Worm (Caenorhabditis elegans) whole organism, L4 larva: ENCODE results near the gene Y54G2A.28.
A peak's percentile ranks its signal among the peaks of the same experiment; 100 is the strongest.

Source experiments
- F10B5.3 ChIP-seq: sonication (generic microtip); optimal IDR thresholded peaks from 2 replicates; lab custom pipeline; 2016; ENCODE audit warnings: mild to moderate bottlenecking, missing genetic modification characterization, missing compliant biosample characterization
- F44E2.7 ChIP-seq: fragments of 200-800 bp; sonication (Bioruptor generic); IDR thresholded peaks from 2 replicates; pipeline ENCODE4 v2.1.2; 2022; ENCODE audit warnings: missing genetic modification characterization, missing compliant biosample characterization
- F49E8.2 ChIP-seq: sonication (generic microtip); optimal IDR thresholded peaks from 2 replicates; lab custom pipeline; 2016; ENCODE audit warnings: missing compliant biosample characterization, mild to moderate bottlenecking, missing genetic modification characterization, borderline replicate concordance
- R02D3.7 ChIP-seq: fragments of 150-350 bp; sonication (generic microtip); optimal IDR thresholded peaks from 3 replicates; lab custom pipeline; 2014; ENCODE audit warnings: missing biosample characterization, missing genetic modification characterization
- Y75B8A.6 ChIP-seq: fragments of 200-800 bp; sonication (Bioruptor generic); IDR thresholded peaks from 2 replicates; pipeline ENCODE4 v1.3.6; 2022; ENCODE audit warnings: missing genetic modification reagents, missing genetic modification characterization, missing compliant biosample characterization
- ZK337.2 ChIP-seq: fragments of 200-800 bp; sonication (Bioruptor generic); IDR thresholded peaks from 2 replicates; pipeline ENCODE4 v1.3.6; 2022; ENCODE audit warnings: missing genetic modification reagents, missing genetic modification characterization, missing compliant biosample characterization
- ZK546.5 ChIP-seq, 2 experiments: sonication (generic microtip); optimal IDR thresholded peaks; 2 replicates each; lab custom pipeline; 2017; ENCODE audit warnings: missing biosample characterization in 2 of 2, missing genetic modification characterization in 2 of 2
- ama-1 ChIP-seq: fragments of 150-350 bp; optimal IDR thresholded peaks from 2 replicates; lab custom pipeline; 2014; ENCODE audit warnings: inconsistent platforms, mixed read lengths
- arid-1 ChIP-seq: fragments of 200-800 bp; sonication (Bioruptor generic); conservative IDR thresholded peaks from 2 replicates; pipeline ENCODE4 v1.3.6; 2022; ENCODE audit warnings: missing genetic modification reagents, missing genetic modification characterization, missing compliant biosample characterization
- ceh-20 ChIP-seq: fragments of 200-800 bp; sonication (Bioruptor generic); IDR thresholded peaks from 2 replicates; pipeline ENCODE4 v1.3.6; 2022; ENCODE audit warnings: missing genetic modification reagents, missing genetic modification characterization, missing compliant biosample characterization
- ceh-44 ChIP-seq: fragments of 200-800 bp; sonication (Bioruptor generic); IDR thresholded peaks from 2 replicates; pipeline ENCODE4 v1.3.6; 2022; ENCODE audit warnings: missing genetic modification reagents, missing genetic modification characterization, missing compliant biosample characterization
- ceh-82 ChIP-seq: sonication (generic microtip); optimal IDR thresholded peaks from 2 replicates; lab custom pipeline; 2017; ENCODE audit warnings: missing biosample characterization, missing genetic modification characterization
- ctbp-1 ChIP-seq: fragments of 200-800 bp; sonication (Bioruptor generic); IDR thresholded peaks from 2 replicates; pipeline ENCODE4 v1.3.6; 2022; ENCODE audit warnings: missing genetic modification reagents, missing genetic modification characterization, missing compliant biosample characterization
- daf-12 ChIP-seq: fragments of 150-350 bp; optimal IDR thresholded peaks from 2 replicates; lab custom pipeline; 2014; ENCODE audit warnings: missing biosample characterization, missing genetic modification reagents, missing genetic modification characterization
- daf-16 ChIP-seq, 3 experiments: sonication (generic microtip); optimal IDR thresholded peaks; 2 replicates each; lab custom pipeline; 2016 to 2017; ENCODE audit warnings: missing genetic modification characterization in 3 of 3, missing genetic modification reagents in 3 of 3, mild to moderate bottlenecking in 2 of 3, missing compliant biosample characterization in 2 of 3, missing biosample characterization in 1 of 3, moderate library complexity in 1 of 3
- daf-8 ChIP-seq: fragments of 200-800 bp; sonication (Bioruptor generic); IDR thresholded peaks from 2 replicates; pipeline ENCODE4 v1.3.6; 2022; ENCODE audit warnings: missing genetic modification characterization, missing compliant biosample characterization
- dmd-6 ChIP-seq: fragments of 200-800 bp; sonication (Bioruptor generic); IDR thresholded peaks from 2 replicates; pipeline ENCODE4 v1.3.6; 2022; ENCODE audit warnings: missing genetic modification reagents, missing genetic modification characterization, missing compliant biosample characterization
- dpl-1 ChIP-seq: fragments of 150-350 bp; optimal IDR thresholded peaks from 2 replicates; lab custom pipeline; 2014; ENCODE audit warnings: missing biosample characterization, missing genetic modification reagents, missing genetic modification characterization
- egl-27 ChIP-seq: sonication (generic microtip); optimal IDR thresholded peaks from 3 replicates; lab custom pipeline; 2017; ENCODE audit warnings: missing biosample characterization, missing genetic modification reagents, missing genetic modification characterization
- fkh-10 ChIP-seq: fragments of 150-350 bp; optimal IDR thresholded peaks from 2 replicates; lab custom pipeline; 2014; ENCODE audit warnings: missing biosample characterization, missing genetic modification reagents, missing genetic modification characterization
- gei-8 ChIP-seq: fragments of 200-800 bp; sonication (Bioruptor generic); optimal IDR thresholded peaks from 2 replicates; lab custom pipeline; 2018; ENCODE audit warnings: mild to moderate bottlenecking, missing genetic modification characterization, missing compliant biosample characterization
- hlh-11 ChIP-seq: fragments of 200-800 bp; sonication (Bioruptor generic); optimal IDR thresholded peaks from 2 replicates; lab custom pipeline; 2018; ENCODE audit warnings: mild to moderate bottlenecking, missing genetic modification characterization, missing compliant biosample characterization
- lin-1 ChIP-seq: fragments of 200-800 bp; sonication (Bioruptor generic); IDR thresholded peaks from 2 replicates; pipeline ENCODE4 v1.3.6; 2022; ENCODE audit warnings: missing genetic modification reagents, missing genetic modification characterization, missing compliant biosample characterization
- lin-13 ChIP-seq: fragments of 150-350 bp; optimal IDR thresholded peaks from 2 replicates; lab custom pipeline; 2014; ENCODE audit warnings: missing biosample characterization, missing genetic modification reagents, missing genetic modification characterization
- lin-15B ChIP-seq: fragments of 150-350 bp; sonication (generic microtip); optimal IDR thresholded peaks from 3 replicates; lab custom pipeline; 2014; ENCODE audit warnings: missing biosample characterization, missing genetic modification characterization
- lin-29 ChIP-seq: fragments of 200-800 bp; sonication (Bioruptor generic); IDR thresholded peaks from 2 replicates; pipeline ENCODE4 v1.3.6; 2022; ENCODE audit warnings: missing genetic modification reagents, missing genetic modification characterization, missing compliant biosample characterization
- lin-39 ChIP-seq: fragments of 150-350 bp; optimal IDR thresholded peaks from 2 replicates; lab custom pipeline; 2014; ENCODE audit warnings: missing biosample characterization, missing genetic modification reagents, missing genetic modification characterization
- lir-3 ChIP-seq: sonication (generic microtip); optimal IDR thresholded peaks from 2 replicates; lab custom pipeline; 2016; ENCODE audit warnings: mild to moderate bottlenecking, missing genetic modification characterization, missing compliant biosample characterization
- madf-9 ChIP-seq: fragments of 200-800 bp; sonication (Bioruptor generic); conservative IDR thresholded peaks from 2 replicates; pipeline ENCODE4 v1.3.6; 2022; ENCODE audit warnings: missing genetic modification reagents, missing genetic modification characterization, missing compliant biosample characterization
- mdt-29 ChIP-seq: fragments of 200-800 bp; sonication (Bioruptor generic); IDR thresholded peaks from 2 replicates; pipeline ENCODE4 v1.3.6; 2022; ENCODE audit warnings: missing genetic modification reagents, missing genetic modification characterization, missing compliant biosample characterization
- mep-1 ChIP-seq: fragments of 150-350 bp; sonication (generic microtip); optimal IDR thresholded peaks from 3 replicates; lab custom pipeline; 2014; ENCODE audit warnings: missing biosample characterization, missing genetic modification characterization
- nhr-11 ChIP-seq: fragments of 150-350 bp; optimal IDR thresholded peaks from 2 replicates; lab custom pipeline; 2014; ENCODE audit warnings: missing biosample characterization, missing genetic modification characterization
- nhr-237 ChIP-seq: sonication (generic microtip); optimal IDR thresholded peaks from 2 replicates; lab custom pipeline; 2017; ENCODE audit warnings: missing biosample characterization, missing genetic modification characterization
- nhr-42 ChIP-seq: fragments of 200-800 bp; sonication (Bioruptor generic); IDR thresholded peaks from 2 replicates; pipeline ENCODE4 v1.3.6; 2022; ENCODE audit warnings: missing genetic modification characterization, missing compliant biosample characterization
- nhr-48 ChIP-seq: sonication (generic microtip); optimal IDR thresholded peaks from 2 replicates; lab custom pipeline; 2016; ENCODE audit warnings: mild to moderate bottlenecking, missing genetic modification characterization, missing compliant biosample characterization
- nhr-76 ChIP-seq: fragments of 150-350 bp; optimal IDR thresholded peaks from 2 replicates; lab custom pipeline; 2014; ENCODE audit warnings: missing biosample characterization, missing genetic modification characterization
- nhr-77 ChIP-seq: fragments of 150-350 bp; optimal IDR thresholded peaks from 2 replicates; lab custom pipeline; 2014; ENCODE audit warnings: missing biosample characterization, missing genetic modification characterization
- sdz-12 ChIP-seq: fragments of 200-800 bp; sonication (Bioruptor generic); optimal IDR thresholded peaks from 2 replicates; lab custom pipeline; 2018; ENCODE audit warnings: mild to moderate bottlenecking, missing genetic modification characterization, missing compliant biosample characterization
- set-16 ChIP-seq: fragments of 200-800 bp; sonication (Bioruptor generic); IDR thresholded peaks from 2 replicates; pipeline ENCODE4 v1.3.6; 2022; ENCODE audit warnings: missing genetic modification reagents, missing genetic modification characterization, missing compliant biosample characterization
- snpc-1.2 ChIP-seq: fragments of 200-800 bp; sonication (Bioruptor generic); IDR thresholded peaks from 2 replicates; pipeline ENCODE4 v1.3.6; 2022; ENCODE audit warnings: missing genetic modification reagents, missing genetic modification characterization, missing compliant biosample characterization
- spr-1 ChIP-seq: sonication (generic microtip); optimal IDR thresholded peaks from 2 replicates; lab custom pipeline; 2016; ENCODE audit warnings: mild to moderate bottlenecking, missing genetic modification characterization, missing compliant biosample characterization
- spr-3 ChIP-seq: fragments of 200-800 bp; sonication (Bioruptor generic); optimal IDR thresholded peaks from 2 replicates; lab custom pipeline; 2018; ENCODE audit warnings: mild to moderate bottlenecking, missing genetic modification characterization, missing compliant biosample characterization
- tag-97 ChIP-seq: fragments of 200-800 bp; sonication (Bioruptor generic); IDR thresholded peaks from 2 replicates; pipeline ENCODE4 v1.3.6; 2022; ENCODE audit warnings: missing genetic modification characterization, missing compliant biosample characterization
- unc-39 ChIP-seq: sonication (generic microtip); optimal IDR thresholded peaks from 2 replicates; lab custom pipeline; 2017; ENCODE audit warnings: missing biosample characterization, missing genetic modification characterization
- unc-62 ChIP-seq, 3 experiments: fragments of 150-350 bp in 1 of 3; sonication (generic microtip); optimal IDR thresholded peaks in 2 of 3; peaks in 1 of 3; 1 replicate in 1 of 3; 2 replicates in 2 of 3; lab custom pipeline; 2014 to 2017; ENCODE audit warnings: missing biosample characterization in 3 of 3, missing genetic modification characterization in 3 of 3, missing genetic modification reagents in 3 of 3, missing genotype in 1 of 3
- vab-7 ChIP-seq: fragments of 200-800 bp; sonication (Bioruptor generic); IDR thresholded peaks from 2 replicates; pipeline ENCODE4 v1.3.6; 2022; ENCODE audit warnings: missing genetic modification reagents, missing genetic modification characterization, missing compliant biosample characterization
- zag-1 ChIP-seq: fragments of 150-350 bp; optimal IDR thresholded peaks from 2 replicates; lab custom pipeline; 2014; ENCODE audit warnings: missing biosample characterization, missing genetic modification characterization
- zfp-3 ChIP-seq: fragments of 200-800 bp; sonication (Bioruptor generic); conservative IDR thresholded peaks from 2 replicates; pipeline ENCODE4 v1.3.6; 2022; ENCODE audit warnings: missing genetic modification reagents, missing genetic modification characterization, missing compliant biosample characterization
- zip-11 ChIP-seq: fragments of 200-800 bp; sonication (Bioruptor generic); IDR thresholded peaks from 2 replicates; pipeline ENCODE4 v1.3.6; 2022; ENCODE audit warnings: missing genetic modification characterization, missing compliant biosample characterization
- ztf-7 ChIP-seq: fragments of 150-350 bp; optimal IDR thresholded peaks from 2 replicates; lab custom pipeline; 2014; ENCODE audit warnings: missing biosample characterization, missing genetic modification characterization

Y54G2A.28 gene

DNA sequence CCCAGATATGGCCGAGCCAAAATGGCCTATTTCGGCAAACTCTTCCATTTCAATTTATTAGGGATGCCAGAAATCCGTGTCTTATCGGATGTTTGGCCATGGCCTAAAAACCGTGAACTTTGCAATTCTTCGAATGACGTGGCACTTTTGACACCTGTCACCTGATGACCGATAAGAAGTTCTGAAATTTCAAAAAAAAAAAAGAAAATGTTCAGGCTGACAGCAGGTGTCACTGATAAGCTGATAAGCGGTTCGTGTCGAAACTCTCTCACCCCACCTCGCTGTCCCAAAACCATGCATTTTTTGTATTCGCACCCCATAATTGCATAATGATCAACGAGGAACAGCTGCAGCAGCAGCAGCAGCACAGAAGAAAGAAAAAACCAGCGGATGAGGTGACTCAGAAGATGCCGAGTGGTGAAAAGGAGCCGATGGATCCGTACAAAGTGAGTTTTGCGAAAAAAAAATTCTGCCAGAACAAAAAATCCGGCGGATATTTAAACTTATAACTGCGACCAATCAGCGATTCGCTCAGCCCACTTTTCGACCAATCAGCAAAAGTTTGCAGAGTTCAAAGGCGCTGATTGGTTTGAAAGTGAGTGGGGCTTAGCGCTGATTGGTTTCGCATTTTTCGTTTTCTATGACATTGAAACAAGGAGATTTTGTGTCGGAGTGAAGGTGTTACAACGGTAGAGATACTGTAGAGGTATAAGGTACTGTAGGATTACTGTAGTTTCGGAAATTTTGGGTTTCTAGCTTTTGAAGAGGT lies at the start of gene Y54G2A.28, which contains the start of gene vrp-1:
Gene Y54G2A.28 (minus strand): TSS at position 48 of the 769 bp plus-strand sequence.
Gene vrp-1 (plus strand): TSS at position 214 of the 769 bp plus-strand sequence.
- TF ChIP-seq nhr-48 (tag; lab: Kevin White, UChicago) (peak; percentile 45), unc-62 (GFP tag; optimal IDR thresholded peaks at IDR 0.05 in 1 of 2; lab: Kevin White, UChicago) (peak; percentile 52 to 86), unc-62 (tag; optimal IDR thresholded peaks at IDR 0.05; lab: Kevin White, UChicago) (no peak), lin-29 (GFP tag; lab: Robert Waterston, UW) (no peak), ceh-82 (tag; lab: Kevin White, UChicago) (no peak), tag-97 (no peak), vab-7 (no peak), nhr-76 (tag; lab: Kevin White, UChicago) (no peak), ctbp-1 (GFP tag; lab: Robert Waterston, UW) (no peak), dpl-1 (GFP tag; lab: Kevin White, UChicago) (no peak), daf-8 (GFP tag; lab: Robert Waterston, UW) (no peak), ceh-44 (GFP tag; lab: Robert Waterston, UW) (no peak), lin-15B (tag; lab: Kevin White, UChicago) (no peak), zfp-3 (GFP tag; lab: Robert Waterston, UW) (no peak), daf-12 (tag; lab: Kevin White, UChicago) (no peak), gei-8 (GFP tag; lab: Kevin White, UChicago) (no peak), unc-39 (tag; lab: Kevin White, UChicago) (no peak), nhr-42 (GFP tag; lab: Robert Waterston, UW) (0 out of 2 replicates have a peak, but pooled peaks have one; percentile 23), set-16 (peak; percentile 53), lin-13 (GFP tag; lab: Kevin White, UChicago) (peak; percentile 49), fkh-10 (GFP tag; lab: Kevin White, UChicago) (no peak), sdz-12 (no peak), ama-1 (lab: Kevin White, UChicago) (no peak), nhr-237 (tag; lab: Kevin White, UChicago) (no peak), lin-39 (tag; lab: Kevin White, UChicago) (no peak), mdt-29 (peak; percentile 42; the same call in 1 of the 2 replicates), ZK546.5 (tag; optimal IDR thresholded peaks at IDR 0.05; lab: Kevin White, UChicago) (no peak), snpc-1.2 (no peak), spr-1 (tag; lab: Kevin White, UChicago) (no peak), lir-3 (tag; lab: Kevin White, UChicago) (no peak), R02D3.7 (tag; lab: Kevin White, UChicago) (no peak), ztf-7 (no peak), madf-9 (GFP tag; lab: Robert Waterston, UW) (no peak), arid-1 (GFP tag; lab: Robert Waterston, UW) (no peak), zag-1 (no peak), nhr-77 (tag; lab: Kevin White, UChicago) (peak; percentile 53), hlh-11 (tag; lab: Kevin White, UChicago) (peak; percentile 92), F44E2.7 (no peak), egl-27 (tag; lab: Kevin White, UChicago) (no peak), Y75B8A.6 (GFP tag; lab: Robert Waterston, UW) (no peak), F49E8.2 (tag; lab: Kevin White, UChicago) (no peak), dmd-6 (GFP tag; lab: Robert Waterston, UW) (peak; percentile 97), nhr-11 (tag; lab: Kevin White, UChicago) (no peak), F10B5.3 (tag; lab: Kevin White, UChicago) (no peak), ceh-20 (GFP tag; lab: Robert Waterston, UW) (no peak), ZK337.2 (GFP tag; lab: Robert Waterston, UW) (no peak), daf-16 (GFP tag; optimal IDR thresholded peaks at IDR 0.05; lab: Kevin White, UChicago) (no peak), daf-16 (tag; optimal IDR thresholded peaks at IDR 0.05; lab: Kevin White, UChicago) (peak; percentile 64), lin-1 (GFP tag; lab: Robert Waterston, UW) (peak; percentile 68), spr-3 (GFP tag; lab: Kevin White, UChicago) (no peak), zip-11 (GFP tag; lab: Robert Waterston, UW) (no peak), mep-1 (peak; percentile 15)
